Fruit fly (Drosophila melanogaster): ENCODE measurements around the gene Pfdn1.
A peak's percentile ranks its signal among the peaks of the same experiment; 100 is the strongest.

The Pfdn1 gene

DNA sequence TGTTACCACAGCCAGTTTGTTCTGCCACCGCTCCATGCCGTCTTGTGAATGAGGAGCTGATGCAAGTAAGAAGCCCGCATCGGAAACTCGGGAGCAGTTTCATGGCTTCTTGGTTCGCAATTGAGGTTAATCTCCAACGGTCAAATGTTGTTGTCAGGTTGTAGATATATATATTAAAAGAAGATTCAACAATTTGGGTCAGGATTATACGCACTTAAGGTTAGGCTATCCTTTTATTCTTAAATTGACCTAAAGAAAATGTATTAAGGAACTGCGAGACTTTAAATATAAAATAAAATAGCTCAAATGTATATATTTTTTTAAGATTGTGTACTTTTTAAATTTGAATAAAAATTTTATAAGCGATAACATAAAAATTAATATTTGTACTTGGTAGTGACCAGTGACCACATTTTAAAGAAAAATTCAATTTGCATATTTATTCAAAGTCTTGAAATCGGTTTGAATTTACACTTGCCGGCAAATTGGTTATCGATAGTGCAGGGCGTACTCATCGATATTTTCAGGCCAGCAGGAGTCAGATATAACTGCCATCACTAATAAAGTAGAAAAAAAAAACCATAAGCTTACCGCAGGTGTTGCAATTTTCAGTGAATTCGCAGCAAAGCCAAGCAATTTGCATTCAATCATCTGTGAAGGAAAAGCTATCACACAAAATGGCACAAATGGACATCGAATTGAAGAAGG lies at the start of gene Pfdn1, which contains the start of gene CG9150 (continued):
- TF ChIP-seq CG33557 (GFP tag; optimal IDR thresholded peaks at IDR 0.05) (no peak), Scr (GFP tag; IDR thresholded peaks at IDR 0.05; ENCODE audit: partially characterized antibody) (peak; percentile 90), Vsx1 (GFP tag; optimal IDR thresholded peaks at IDR 0.05) (no peak), Camta (GFP tag; optimal IDR thresholded peaks at IDR 0.05) (no peak), CG2120 (GFP tag; optimal IDR thresholded peaks at IDR 0.05) (peak; percentile 25), Optix (GFP tag; IDR thresholded peaks at IDR 0.05) (no peak), CG32532 (GFP tag; IDR thresholded peaks at IDR 0.05) (no peak), pum (GFP tag; optimal IDR thresholded peaks at IDR 0.05) (no peak), CG15269 (tag; optimal IDR thresholded peaks at IDR 0.05) (no peak), CkIIα-i1 (GFP tag; IDR thresholded peaks at IDR 0.05) (no peak), eve (GFP tag; optimal IDR thresholded peaks at IDR 0.05) (no peak), Ssrp (tag; optimal IDR thresholded peaks at IDR 0.05) (no peak), z (GFP tag; IDR thresholded peaks at IDR 0.05) (no peak), psq (GFP tag; optimal IDR thresholded peaks at IDR 0.05) (no peak), ato (GFP tag; IDR thresholded peaks at IDR 0.05; ENCODE audit: partially characterized antibody) (peak; percentile 85), sc (optimal IDR thresholded peaks at IDR 0.05) (no peak), sc (GFP tag; optimal IDR thresholded peaks at IDR 0.05) (no peak), CG17328 (GFP tag; IDR thresholded peaks at IDR 0.05) (no peak), sim (GFP tag; IDR thresholded peaks at IDR 0.05) (no peak), Ravus (GFP tag; IDR thresholded peaks at IDR 0.05) (no peak), CG8281 (tag; optimal IDR thresholded peaks at IDR 0.05) (no peak), CG4820 (GFP tag; optimal IDR thresholded peaks at IDR 0.05) (no peak), ham (GFP tag; IDR thresholded peaks at IDR 0.05) (no peak), CG9215 (GFP tag; IDR thresholded peaks at IDR 0.05) (no peak), CG4404 (GFP tag; IDR thresholded peaks at IDR 0.05) (no peak), ci (GFP tag; IDR thresholded peaks at IDR 0.05) (no peak), CG7987 (GFP tag; optimal IDR thresholded peaks at IDR 0.05) (no peak), Med (GFP tag) (peak; percentile 82), bab2 (GFP tag; optimal IDR thresholded peaks at IDR 0.05) (no peak), vvl (GFP tag; IDR thresholded peaks at IDR 0.05) (peak; percentile 87), CG2129 (GFP tag; IDR thresholded peaks at IDR 0.05; ENCODE audit: partially characterized antibody) (peak; percentile 80), bsh (GFP tag; optimal IDR thresholded peaks at IDR 0.05) (no peak), CG14965 (GFP tag; optimal IDR thresholded peaks at IDR 0.05; ENCODE audit: borderline replicate concordance) (no peak), Rfx (GFP tag; IDR thresholded peaks at IDR 0.05) (peak; percentile 48), tio (GFP tag; optimal IDR thresholded peaks at IDR 0.05) (no peak), CG12219 (GFP tag; optimal IDR thresholded peaks at IDR 0.05) (no peak), ftz-f1 (GFP tag; optimal IDR thresholded peaks at IDR 0.05) (no peak), B-H2 (GFP tag; optimal IDR thresholded peaks at IDR 0.05) (no peak), sna (GFP tag; IDR thresholded peaks at IDR 0.05; ENCODE audit: partially characterized antibody) (peak; percentile 79), CG12104 (GFP tag; optimal IDR thresholded peaks at IDR 0.05) (no peak), tll (GFP tag; optimal IDR thresholded peaks at IDR 0.05) (no peak), Hr78 (GFP tag; optimal IDR thresholded peaks at IDR 0.05) (no peak), MTF-1 (GFP tag; optimal IDR thresholded peaks at IDR 0.05; ENCODE audit: borderline replicate concordance) (no peak), fu2 (GFP tag; optimal IDR thresholded peaks at IDR 0.05) (no peak), CG17829 (tag; optimal IDR thresholded peaks at IDR 0.05) (no peak), vnd (GFP tag; IDR thresholded peaks at IDR 0.05; ENCODE audit: partially characterized antibody) (peak; percentile 75), bbx (GFP tag; IDR thresholded peaks at IDR 0.05; ENCODE audit: partially characterized antibody) (peak; percentile 91), Pdp1 (GFP tag; optimal IDR thresholded peaks at IDR 0.05) (peak in 1 of 2 experiments; percentile 19), CG7745 (tag; optimal IDR thresholded peaks at IDR 0.05) (no peak)

All from whole organism, embryonic.